Worm (Caenorhabditis elegans) whole organism, young adult: ENCODE data around the gene F19B6.1.

Experiments
- dpl-1 ChIP-seq: fragments of 150-350 bp; optimal IDR thresholded peaks from 2 replicates; lab custom pipeline; 2014; ENCODE audit warnings: missing biosample characterization, missing genetic modification reagents, missing genetic modification characterization
- hsf-1 ChIP-seq: fragments of 200-800 bp; sonication (Bioruptor generic); IDR thresholded peaks from 2 replicates; pipeline ENCODE4 v1.3.6; 2022; ENCODE audit warnings: missing genetic modification reagents, missing genetic modification characterization, missing compliant biosample characterization
- madf-3 ChIP-seq: fragments of 200-800 bp; sonication (Bioruptor generic); IDR thresholded peaks from 2 replicates; pipeline ENCODE4 v1.3.6; 2022; ENCODE audit warnings: missing genetic modification reagents, missing genetic modification characterization, missing compliant biosample characterization
- snpc-4 ChIP-seq, 5 experiments: fragments of 150-350 bp in 1 of 5; sonication (generic microtip) in 4 of 5; optimal IDR thresholded peaks; 2 replicates each; lab custom pipeline; 2014 to 2018; ENCODE audit warnings: missing genetic modification characterization in 5 of 5, missing biosample characterization in 3 of 5, antibody characterized with exemption in 2 of 5, mild to moderate bottlenecking in 2 of 5, missing compliant biosample characterization in 2 of 5, missing genotype in 2 of 5, moderate library complexity in 2 of 5, missing genetic modification reagents in 1 of 5
- unc-130 ChIP-seq: sonication (generic microtip); optimal IDR thresholded peaks from 2 replicates; lab custom pipeline; 2016; ENCODE audit warnings: missing genetic modification reagents, missing genetic modification characterization, missing compliant biosample characterization
- unc-62 ChIP-seq: fragments of 150-350 bp; optimal IDR thresholded peaks from 2 replicates; lab custom pipeline; 2014; ENCODE audit warnings: missing biosample characterization, missing genetic modification reagents, missing genetic modification characterization

DNA sequence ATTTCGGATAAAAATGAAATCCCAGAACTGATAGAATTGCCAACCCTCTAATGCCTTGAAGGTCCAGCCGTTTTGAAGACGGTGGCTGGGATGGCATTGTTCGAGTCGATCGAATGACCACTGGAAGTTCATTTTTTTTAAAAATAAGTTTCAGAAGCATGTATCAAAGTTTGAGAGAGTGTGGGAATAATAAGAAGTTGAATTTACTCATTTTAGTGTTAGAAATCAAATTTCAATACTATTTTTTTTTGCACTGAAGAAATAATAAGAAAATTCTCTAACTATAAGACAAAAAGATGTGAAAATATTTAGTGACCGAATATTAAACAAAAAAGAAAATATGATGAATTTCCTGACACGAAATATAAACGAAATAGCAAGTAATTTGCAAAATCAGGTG, 34.7 kb downstream of the F19B6.1 start, which contains the start of gene oac-59:
- TF ChIP-seq dpl-1 (GFP tag; lab: Kevin White, UChicago) (no peak), hsf-1 (GFP tag; lab: Robert Waterston, UW) (no peak), unc-130 (GFP tag; lab: Kevin White, UChicago) (no peak), snpc-4 (GFP tag; optimal IDR thresholded peaks at IDR 0.05; lab: Kevin White, UChicago) (no peak), snpc-4 (tag; optimal IDR thresholded peaks at IDR 0.05; lab: Kevin White, UChicago) (no peak), unc-62 (GFP tag; lab: Kevin White, UChicago) (no peak), madf-3 (GFP tag; lab: Robert Waterston, UW) (no peak)
